Worm (Caenorhabditis elegans) whole organism, L4 larva: Measurements from ENCODE around the gene tbb-2.

Source experiments
- arid-1 ChIP-seq: fragments of 200-800 bp; sonication (Bioruptor generic); conservative IDR thresholded peaks from 2 replicates; pipeline ENCODE4 v1.3.6; 2022; ENCODE audit warnings: missing genetic modification reagents, missing genetic modification characterization, missing compliant biosample characterization
- ceh-82 ChIP-seq: sonication (generic microtip); optimal IDR thresholded peaks from 2 replicates; lab custom pipeline; 2017; ENCODE audit warnings: missing biosample characterization, missing genetic modification characterization
- duxl-1 ChIP-seq: sonication (generic microtip); optimal IDR thresholded peaks from 2 replicates; lab custom pipeline; 2016; ENCODE audit warnings: mild to moderate bottlenecking, missing genetic modification characterization, moderate library complexity, missing compliant biosample characterization; ENCODE audit not compliant: poor library complexity
- egl-27 ChIP-seq: sonication (generic microtip); optimal IDR thresholded peaks from 3 replicates; lab custom pipeline; 2017; ENCODE audit warnings: missing biosample characterization, missing genetic modification reagents, missing genetic modification characterization
- hif-1 ChIP-seq, 2 experiments: sonication (generic microtip); optimal IDR thresholded peaks; 2 replicates each; lab custom pipeline; 2016 to 2017; ENCODE audit warnings: missing compliant biosample characterization in 2 of 2, missing genetic modification characterization in 2 of 2, missing genetic modification reagents in 2 of 2, missing genotype in 2 of 2, mild to moderate bottlenecking in 1 of 2
- hlh-30 ChIP-seq: sonication (generic microtip); optimal IDR thresholded peaks from 2 replicates; lab custom pipeline; 2017; ENCODE audit warnings: antibody characterized with exemption, mild to moderate bottlenecking, missing genetic modification characterization, missing compliant biosample characterization; ENCODE audit not compliant: insufficient read depth
- nhr-76 ChIP-seq: fragments of 150-350 bp; optimal IDR thresholded peaks from 2 replicates; lab custom pipeline; 2014; ENCODE audit warnings: missing biosample characterization, missing genetic modification characterization
- saeg-2 ChIP-seq: fragments of 200-800 bp; sonication (Bioruptor generic); IDR thresholded peaks from 2 replicates; pipeline ENCODE4 v1.3.6; 2022; ENCODE audit warnings: missing genetic modification reagents, missing genetic modification characterization, missing compliant biosample characterization
- unc-62 ChIP-seq, 3 experiments: fragments of 150-350 bp in 1 of 3; sonication (generic microtip); optimal IDR thresholded peaks in 2 of 3; peaks in 1 of 3; 1 replicate in 1 of 3; 2 replicates in 2 of 3; lab custom pipeline; 2014 to 2017; ENCODE audit warnings: missing biosample characterization in 3 of 3, missing genetic modification characterization in 3 of 3, missing genetic modification reagents in 3 of 3, missing genotype in 1 of 3

- no peak for TF ChIP-seq egl-27 (tag; lab: Kevin White, UChicago)
- TF ChIP-seq hlh-30 (tag; lab: Kevin White, UChicago) = peak; percentile 13
- TF ChIP-seq saeg-2 (GFP tag; lab: Robert Waterston, UW) = no peak
- TF ChIP-seq unc-62 (GFP tag; optimal IDR thresholded peaks at IDR 0.05 in 1 of 2; lab: Kevin White, UChicago) = peak in 1 of 2 experiments; percentile 80
- TF ChIP-seq unc-62 (tag; optimal IDR thresholded peaks at IDR 0.05; lab: Kevin White, UChicago) = no peak
- no peak for TF ChIP-seq ceh-82 (tag; lab: Kevin White, UChicago)
- TF ChIP-seq duxl-1 (tag; lab: Kevin White, UChicago) = no peak
- no peak for TF ChIP-seq nhr-76 (tag; lab: Kevin White, UChicago)
- TF ChIP-seq hif-1 (tag; optimal IDR thresholded peaks at IDR 0.05; lab: Kevin White, UChicago) = no peak
- no peak for TF ChIP-seq arid-1 (GFP tag; lab: Robert Waterston, UW)
These were observed 39.0 kb downstream of the tbb-2 start for ce11 chrIII:3978438-3978837.
